Fruit fly (Drosophila melanogaster) whole organism, embryonic: ENCODE results near the gene ckd.

Experiments used
- BEAF-32 ChIP-seq: fragments of 200-800 bp; sonication (Bioruptor generic); optimal IDR thresholded peaks from 3 replicates; lab custom pipeline; 2017; ENCODE audit warnings: missing biosample characterization, missing genetic modification characterization, mild to moderate bottlenecking, moderate library complexity, missing genetic modification reagents
- CG11085 ChIP-seq: fragments of 200-800 bp; sonication (Bioruptor generic); IDR thresholded peaks from 2 replicates; pipeline ENCODE4 v1.3.6; 2022; ENCODE audit warnings: missing biosample characterization, missing genetic modification characterization
- CG11093 ChIP-seq: fragments of 200-800 bp; sonication (Bioruptor generic); IDR thresholded peaks from 3 replicates; pipeline ENCODE4 v1.3.6; 2022; ENCODE audit warnings: missing biosample characterization, missing genetic modification characterization
- CG11247 ChIP-seq: fragments of 200-800 bp; sonication (Bioruptor generic); IDR thresholded peaks from 2 replicates; pipeline ENCODE4 v1.3.6; 2022; ENCODE audit warnings: missing biosample characterization, missing genetic modification characterization
- CG11504 ChIP-seq: fragments of 200-800 bp; sonication (Bioruptor generic); optimal IDR thresholded peaks from 3 replicates; lab custom pipeline; 2019; ENCODE audit warnings: missing biosample characterization, mild to moderate bottlenecking, missing genetic modification characterization, moderate library complexity
- CG11695 ChIP-seq: fragments of 200-800 bp; sonication (Bioruptor generic); IDR thresholded peaks from 3 replicates; pipeline ENCODE4 v1.3.6; 2022; ENCODE audit warnings: missing biosample characterization, missing genetic modification characterization
- CG12104 ChIP-seq: fragments of 200-800 bp; sonication (Bioruptor generic); optimal IDR thresholded peaks from 3 replicates; lab custom pipeline; 2016; ENCODE audit warnings: missing biosample characterization, missing genetic modification characterization
- CG12769 ChIP-seq: fragments of 200-800 bp; sonication (Bioruptor generic); optimal IDR thresholded peaks from 2 replicates; lab custom pipeline; 2019; ENCODE audit warnings: missing biosample characterization, mild to moderate bottlenecking, missing genetic modification characterization, moderate library complexity
- CG1603 ChIP-seq: fragments of 200-800 bp; sonication (Bioruptor generic); optimal IDR thresholded peaks from 2 replicates; lab custom pipeline; 2019; ENCODE audit warnings: missing biosample characterization, mild to moderate bottlenecking, missing genetic modification characterization, moderate library complexity
- CG2129 ChIP-seq: fragments of 200-800 bp; sonication (Bioruptor generic); IDR thresholded peaks from 2 replicates; pipeline ENCODE4 v1.3.6; 2022; ENCODE audit warnings: missing biosample characterization, missing genetic modification characterization; ENCODE audit not compliant: partially characterized antibody
- CG2889 ChIP-seq: fragments of 200-800 bp; sonication (Bioruptor generic); IDR thresholded peaks from 3 replicates; pipeline ENCODE4 v1.3.6; 2022; ENCODE audit warnings: missing biosample characterization, missing genetic modification characterization
- CG30403 ChIP-seq: fragments of 200-800 bp; sonication (Bioruptor generic); optimal IDR thresholded peaks from 3 replicates; lab custom pipeline; 2016; ENCODE audit warnings: missing biosample characterization, missing genetic modification characterization
- CG31441 ChIP-seq: fragments of 200-800 bp; sonication (Bioruptor generic); IDR thresholded peaks from 2 replicates; pipeline ENCODE4 v1.3.6; 2022; ENCODE audit warnings: missing biosample characterization, missing genetic modification characterization
- CG34376 ChIP-seq: fragments of 200-800 bp; sonication (Bioruptor generic); optimal IDR thresholded peaks from 2 replicates; lab custom pipeline; 2018; ENCODE audit warnings: missing biosample characterization, mild to moderate bottlenecking, missing genetic modification characterization
- CG4730 ChIP-seq: fragments of 200-800 bp; sonication (Bioruptor generic); IDR thresholded peaks from 2 replicates; pipeline ENCODE4 v1.3.6; 2022; ENCODE audit warnings: missing biosample characterization, missing genetic modification characterization
- CG4854 ChIP-seq: fragments of 200-800 bp; sonication (Bioruptor generic); optimal IDR thresholded peaks from 2 replicates; lab custom pipeline; 2016; ENCODE audit warnings: missing biosample characterization, missing genetic modification characterization, inconsistent platforms
- CG7963 ChIP-seq: fragments of 200-800 bp; sonication (Bioruptor generic); IDR thresholded peaks from 3 replicates; pipeline ENCODE4 v1.3.6; 2022; ENCODE audit warnings: missing biosample characterization, missing genetic modification characterization; ENCODE audit not compliant: partially characterized antibody
- Chrac-16 ChIP-seq: fragments of 200-800 bp; sonication (Bioruptor generic); optimal IDR thresholded peaks from 3 replicates; lab custom pipeline; 2016; ENCODE audit warnings: missing biosample characterization, missing genetic modification characterization
- ERR ChIP-seq: fragments of 200-800 bp; sonication (Bioruptor generic); optimal IDR thresholded peaks from 2 replicates; lab custom pipeline; 2016; ENCODE audit warnings: missing biosample characterization, missing genetic modification characterization
- MTF-1 ChIP-seq: fragments of 200-800 bp; sonication (Bioruptor generic); optimal IDR thresholded peaks from 2 replicates; lab custom pipeline; 2018; ENCODE audit warnings: missing biosample characterization, mild to moderate bottlenecking, missing genetic modification characterization, borderline replicate concordance
- Med ChIP-seq: fragments of 200-800 bp; sonication (Bioruptor generic); peaks from one replicate; lab custom pipeline; 2016; ENCODE audit warnings: missing biosample characterization, missing genetic modification characterization, mild to moderate bottlenecking, inconsistent platforms, moderate library complexity
- Optix ChIP-seq: fragments of 200-800 bp; sonication (Bioruptor generic); IDR thresholded peaks from 3 replicates; pipeline ENCODE4 v1.3.6; 2022; ENCODE audit warnings: missing biosample characterization, missing genetic modification characterization
- Usf ChIP-seq: fragments of 200-800 bp; sonication (Bioruptor generic); optimal IDR thresholded peaks from 2 replicates; lab custom pipeline; 2017; ENCODE audit warnings: missing genotype, missing biosample characterization, missing genetic modification characterization
- Vsx1 ChIP-seq: fragments of 200-800 bp; sonication (Bioruptor generic); optimal IDR thresholded peaks from 2 replicates; lab custom pipeline; 2017; ENCODE audit warnings: missing biosample characterization, mild to moderate bottlenecking, missing genetic modification characterization, missing genetic modification reagents
- al ChIP-seq: fragments of 200-800 bp; sonication (Bioruptor generic); IDR thresholded peaks from 2 replicates; pipeline ENCODE4 v1.3.6; 2022; ENCODE audit warnings: missing biosample characterization, missing genetic modification characterization
- ase ChIP-seq: fragments of 200-800 bp; sonication (Bioruptor generic); IDR thresholded peaks from 3 replicates; pipeline ENCODE4 v1.3.6; 2022; ENCODE audit warnings: missing biosample characterization, missing genetic modification characterization
- bsh ChIP-seq, 2 experiments: fragments of 200-800 bp; sonication (Bioruptor generic); optimal IDR thresholded peaks; 2 replicates each; lab custom pipeline; 2017 to 2018; ENCODE audit warnings: mild to moderate bottlenecking in 2 of 2, missing biosample characterization in 2 of 2, missing genetic modification characterization in 2 of 2, moderate library complexity in 1 of 2
- cad ChIP-seq: fragments of >200 bp; optimal IDR thresholded peaks from 2 replicates; lab custom pipeline; 2017; ENCODE audit warnings: missing biosample characterization, missing genetic modification characterization
- chinmo ChIP-seq: fragments of 200-800 bp; sonication (Bioruptor generic); IDR thresholded peaks from 4 replicates; pipeline ENCODE4 v1.3.6; 2022; ENCODE audit warnings: missing biosample characterization, missing genetic modification characterization; ENCODE audit not compliant: partially characterized antibody
- chn ChIP-seq: fragments of 200-800 bp; sonication (Bioruptor generic); optimal IDR thresholded peaks from 2 replicates; lab custom pipeline; 2016; ENCODE audit warnings: missing biosample characterization, missing genetic modification characterization
- corto ChIP-seq: fragments of 200-800 bp; sonication (Bioruptor generic); optimal IDR thresholded peaks from 2 replicates; lab custom pipeline; 2016; ENCODE audit warnings: missing biosample characterization, mild to moderate bottlenecking, missing genetic modification characterization, moderate library complexity
- crp ChIP-seq, 2 experiments: fragments of 200-800 bp; sonication (Bioruptor generic); optimal IDR thresholded peaks; 2 replicates in 1 of 2; 3 replicates in 1 of 2; lab custom pipeline; 2017; ENCODE audit warnings: missing biosample characterization in 2 of 2, missing genetic modification characterization in 2 of 2, mild to moderate bottlenecking in 1 of 2, moderate library complexity in 1 of 2
- cwo ChIP-seq: fragments of 200-800 bp; sonication (Bioruptor generic); optimal IDR thresholded peaks from 3 replicates; lab custom pipeline; 2017; ENCODE audit warnings: missing biosample characterization, missing genetic modification characterization, mild to moderate bottlenecking, moderate library complexity, missing genetic modification reagents
- danr ChIP-seq: fragments of 200-800 bp; sonication (Bioruptor generic); IDR thresholded peaks from 2 replicates; pipeline ENCODE4 v1.3.6; 2022; ENCODE audit warnings: missing biosample characterization, missing genetic modification characterization
- ewg ChIP-seq: fragments of 200-800 bp; sonication (Bioruptor generic); optimal IDR thresholded peaks from 3 replicates; lab custom pipeline; 2017; ENCODE audit warnings: mild to moderate bottlenecking, missing biosample characterization, missing genetic modification reagents, missing genetic modification characterization
- gem ChIP-seq: fragments of 200-800 bp; sonication (Bioruptor generic); optimal IDR thresholded peaks from 2 replicates; lab custom pipeline; 2019; ENCODE audit warnings: missing biosample characterization, mild to moderate bottlenecking, missing genetic modification characterization, moderate library complexity
- lmd ChIP-seq: fragments of 200-800 bp; sonication (Bioruptor generic); IDR thresholded peaks from 2 replicates; pipeline ENCODE4 v1.3.6; 2022; ENCODE audit warnings: missing biosample characterization, missing genetic modification characterization
- maf-S ChIP-seq: fragments of 200-800 bp; sonication (Bioruptor generic); optimal IDR thresholded peaks from 2 replicates; lab custom pipeline; 2016; ENCODE audit warnings: missing biosample characterization, missing genetic modification characterization
- nau ChIP-seq: fragments of 200-800 bp; sonication (Bioruptor generic); optimal IDR thresholded peaks from 3 replicates; lab custom pipeline; 2017; ENCODE audit warnings: missing biosample characterization, mild to moderate bottlenecking, missing genetic modification characterization, missing genetic modification reagents
- nom ChIP-seq: fragments of 200-800 bp; sonication (Bioruptor generic); optimal IDR thresholded peaks from 2 replicates; lab custom pipeline; 2017; ENCODE audit warnings: missing biosample characterization, missing genetic modification characterization, mild to moderate bottlenecking, moderate library complexity, missing genetic modification reagents
- p53 ChIP-seq: fragments of 200-800 bp; sonication (Bioruptor generic); optimal IDR thresholded peaks from 2 replicates; lab custom pipeline; 2016; ENCODE audit warnings: missing biosample characterization, missing genetic modification characterization
- ranshi ChIP-seq: fragments of 200-800 bp; sonication (Bioruptor generic); IDR thresholded peaks from 2 replicates; pipeline ENCODE4 v1.3.6; 2022; ENCODE audit warnings: missing biosample characterization, missing genetic modification characterization
- row ChIP-seq: fragments of 200-800 bp; sonication (Bioruptor generic); IDR thresholded peaks from 3 replicates; pipeline ENCODE4 v1.3.6; 2022; ENCODE audit warnings: missing biosample characterization, missing genetic modification characterization
- schlank ChIP-seq: fragments of 200-800 bp; sonication (Bioruptor generic); optimal IDR thresholded peaks from 2 replicates; lab custom pipeline; 2018; ENCODE audit warnings: missing biosample characterization, mild to moderate bottlenecking, missing genetic modification characterization
- sna ChIP-seq: fragments of 200-800 bp; sonication (Bioruptor generic); IDR thresholded peaks from 2 replicates; pipeline ENCODE4 v1.3.6; 2022; ENCODE audit warnings: missing biosample characterization, missing genetic modification characterization; ENCODE audit not compliant: partially characterized antibody
- sug ChIP-seq: fragments of 200-800 bp; optimal IDR thresholded peaks from 2 replicates; lab custom pipeline; 2019; ENCODE audit warnings: missing biosample characterization, mild to moderate bottlenecking, missing genetic modification characterization, moderate library complexity
- tna ChIP-seq: fragments of 200-800 bp; sonication (Bioruptor generic); IDR thresholded peaks from 2 replicates; pipeline ENCODE4 v1.3.6; 2022; ENCODE audit warnings: missing biosample characterization, missing genetic modification characterization; ENCODE audit not compliant: partially characterized antibody
- usp ChIP-seq: fragments of >200 bp; optimal IDR thresholded peaks from 2 replicates; lab custom pipeline; 2017; ENCODE audit warnings: missing biosample characterization, missing genetic modification characterization
- vfl ChIP-seq: fragments of 200-800 bp; sonication (Bioruptor generic); optimal IDR thresholded peaks from 2 replicates; lab custom pipeline; 2016; ENCODE audit warnings: missing biosample characterization, missing genetic modification characterization
- vvl ChIP-seq: fragments of 200-800 bp; sonication (Bioruptor generic); IDR thresholded peaks from 2 replicates; pipeline ENCODE4 v1.3.6; 2022; ENCODE audit warnings: missing biosample characterization, missing genetic modification characterization

ckd gene

DNA sequence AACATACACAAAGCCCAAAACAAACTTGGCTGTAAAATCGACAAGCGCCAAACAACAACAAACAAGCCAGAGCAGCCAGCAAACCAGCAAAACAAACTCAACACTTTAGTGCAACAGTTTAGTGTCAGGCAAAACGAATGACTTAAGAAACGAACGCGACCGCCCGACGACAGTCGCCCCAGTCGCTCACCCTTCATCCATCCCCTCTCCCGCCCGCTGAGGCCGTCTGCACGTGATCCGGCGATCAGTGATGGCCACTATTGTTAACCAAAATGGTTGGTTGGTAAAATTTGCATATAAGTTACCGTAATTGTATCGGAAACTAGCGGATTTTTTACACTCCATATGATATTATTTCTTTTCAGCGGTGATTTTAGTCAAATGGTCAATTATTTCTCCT is 4.0 kb upstream of the ckd start (continued):
- TF ChIP-seq schlank (tag; lab: Kevin White, UChicago) (no peak), ase (GFP tag; lab: Robert Waterston, UW) (0 out of 3 replicates have a peak, but pooled peaks have one; percentile 10), cwo (GFP tag; lab: Kevin White, UChicago) (peak; percentile 86), CG12104 (GFP tag; lab: Kevin White, UChicago) (no peak), CG4730 (GFP tag; lab: Robert Waterston, UW) (no peak), Optix (GFP tag; lab: Robert Waterston, UW) (no peak), CG34376 (GFP tag; lab: Kevin White, UChicago) (no peak), CG11085 (GFP tag; lab: Robert Waterston, UW) (no peak), sug (no peak), p53 (GFP tag; lab: Kevin White, UChicago) (no peak), Vsx1 (GFP tag; lab: Kevin White, UChicago) (no peak), CG12769 (tag; lab: Kevin White, UChicago) (no peak), Usf (GFP tag; lab: Kevin White, UChicago) (no peak), vfl (GFP tag; lab: Kevin White, UChicago) (no peak), chinmo (0 out of 4 replicates have a peak, but pooled peaks have one; percentile 46), al (GFP tag; lab: Robert Waterston, UW) (no peak), CG4854 (GFP tag; lab: Kevin White, UChicago) (no peak), ewg (GFP tag; lab: Kevin White, UChicago) (no peak), crp (GFP tag; optimal IDR thresholded peaks at IDR 0.05; lab: Kevin White, UChicago) (no peak), vvl (GFP tag; lab: Robert Waterston, UW) (peak; percentile 69), danr (GFP tag; lab: Robert Waterston, UW) (no peak), ERR (GFP tag; lab: Kevin White, UChicago) (no peak), CG1603 (tag; lab: Kevin White, UChicago) (no peak)

- TF ChIP-seq BEAF-32 (no peak), nau (GFP tag; lab: Kevin White, UChicago) (no peak), CG11695 (GFP tag; lab: Robert Waterston, UW) (0 out of 3 replicates have a peak, but pooled peaks have one; percentile 16), ERR (GFP tag; lab: Kevin White, UChicago) (no peak), chn (GFP tag; lab: Kevin White, UChicago) (no peak), ranshi (GFP tag; lab: Robert Waterston, UW) (peak; percentile 35; the same call in 1 of the 2 replicates), gem (tag; lab: Kevin White, UChicago) (peak; percentile 24), nom (GFP tag; lab: Kevin White, UChicago) (peak; percentile 89), MTF-1 (GFP tag; lab: Kevin White, UChicago) (no peak), CG11093 (GFP tag; lab: Robert Waterston, UW) (no peak), CG2889 (no peak), CG11247 (GFP tag; lab: Robert Waterston, UW) (no peak), tna (no peak), CG30403 (GFP tag; lab: Kevin White, UChicago) (no peak), row (0 out of 3 replicates have a peak, but pooled peaks have one; percentile 11), Med (GFP tag; lab: Kevin White, UChicago) (peak; percentile 50), CG2129 (GFP tag; lab: Robert Waterston, UW) (no peak), maf-S (GFP tag; lab: Kevin White, UChicago) (no peak), CG7963 (GFP tag; lab: Robert Waterston, UW) (no peak), usp (GFP tag; lab: Kevin White, UChicago) (no peak), cad (GFP tag; lab: Kevin White, UChicago) (no peak), CG11504 (tag; lab: Kevin White, UChicago) (peak; percentile 12), sna (GFP tag; lab: Robert Waterston, UW) (no peak), lmd (GFP tag; lab: Robert Waterston, UW) (peak; percentile 28; the same call in 1 of the 2 replicates), bsh (GFP tag; optimal IDR thresholded peaks at IDR 0.05; lab: Kevin White, UChicago) (peak; percentile 24 to 73), Chrac-16 (GFP tag; lab: Kevin White, UChicago) (no peak), corto (peak; percentile 20), CG31441 (GFP tag; lab: Robert Waterston, UW) (0 out of 2 replicates have a peak, but pooled peaks have one; percentile 16)
Measured at dm6 chr3L:3259703-3260102, 2.0 kb downstream of the ckd start.
